Worm (Caenorhabditis elegans) whole organism, young adult: ENCODE measurements around the gene ptr-6.

ENCODE experiments used
- Y56A3A.18 ChIP-seq: fragments of 200-800 bp; sonication (Bioruptor generic); IDR thresholded peaks from 2 replicates; pipeline ENCODE4 v1.3.6; 2022; ENCODE audit warnings: missing genetic modification reagents, missing genetic modification characterization, missing compliant biosample characterization
- chd-7 ChIP-seq: sonication (generic microtip); optimal IDR thresholded peaks from 2 replicates; lab custom pipeline; 2016; ENCODE audit warnings: mild to moderate bottlenecking, missing genetic modification characterization, moderate library complexity, missing compliant biosample characterization
- ets-4 ChIP-seq: fragments of 200-800 bp; sonication (Bioruptor generic); optimal IDR thresholded peaks from 2 replicates; lab custom pipeline; 2018; ENCODE audit warnings: mild to moderate bottlenecking, missing genetic modification characterization, missing compliant biosample characterization
- rpc-1 ChIP-seq, 2 experiments: fragments of 150-350 bp in 1 of 2; sonication (generic microtip) in 1 of 2; optimal IDR thresholded peaks; 2 replicates each; lab custom pipeline; 2014 to 2018; ENCODE audit warnings: missing biosample characterization in 1 of 2, missing genetic modification characterization in 1 of 2, missing genetic modification reagents in 1 of 2, missing genotype in 1 of 2
- snpc-1.1 ChIP-seq: sonication (generic microtip); optimal IDR thresholded peaks from 2 replicates; lab custom pipeline; 2017; ENCODE audit warnings: missing genetic modification characterization, mild to moderate bottlenecking, missing compliant biosample characterization, antibody characterized with exemption, moderate library complexity, missing genotype, missing genetic modification reagents; ENCODE audit not compliant: insufficient read depth
- snpc-4 ChIP-seq, 5 experiments: fragments of 150-350 bp in 1 of 5; sonication (generic microtip) in 4 of 5; optimal IDR thresholded peaks; 2 replicates each; lab custom pipeline; 2014 to 2018; ENCODE audit warnings: missing genetic modification characterization in 5 of 5, missing biosample characterization in 3 of 5, antibody characterized with exemption in 2 of 5, mild to moderate bottlenecking in 2 of 5, missing compliant biosample characterization in 2 of 5, missing genotype in 2 of 5, moderate library complexity in 2 of 5, missing genetic modification reagents in 1 of 5

DNA sequence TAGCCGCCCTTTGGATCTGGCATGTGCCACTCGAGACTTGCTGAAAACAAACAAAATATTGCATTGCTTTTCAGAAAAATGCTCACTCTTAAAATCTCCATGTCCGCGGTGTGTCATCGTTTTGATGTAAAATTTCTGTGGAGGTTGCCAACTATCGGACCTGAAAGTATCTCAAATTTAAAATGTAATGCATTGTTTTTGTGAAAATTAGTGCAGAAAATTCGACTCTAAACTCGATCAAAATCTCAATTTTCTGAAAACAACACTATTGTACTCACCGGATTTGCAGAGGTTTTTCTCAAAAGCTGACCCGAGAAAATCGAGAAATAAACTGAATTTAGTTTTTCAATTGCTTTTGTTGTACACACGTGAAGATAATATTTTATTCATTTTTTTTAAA is 5.1 kb downstream of the ptr-6 start, which contains the start of gene T16D1.1:
- no peak for TF ChIP-seq snpc-4 (GFP tag; optimal IDR thresholded peaks at IDR 0.05; lab: Kevin White, UChicago)
- TF ChIP-seq snpc-4 (tag; optimal IDR thresholded peaks at IDR 0.05; lab: Kevin White, UChicago) = no peak
- TF ChIP-seq rpc-1 (optimal IDR thresholded peaks at IDR 0.05; lab: Kevin White, UChicago) = no peak
- TF ChIP-seq rpc-1 (tag; optimal IDR thresholded peaks at IDR 0.05; lab: Kevin White, UChicago) = no peak
- TF ChIP-seq ets-4 = no peak
- TF ChIP-seq snpc-1.1 = no peak
- no peak for TF ChIP-seq chd-7 (tag; lab: Kevin White, UChicago)
- no peak for TF ChIP-seq Y56A3A.18 (GFP tag; lab: Robert Waterston, UW)
